Fruit fly (Drosophila melanogaster): ENCODE results near the gene CG43678.

- TF ChIP-seq pan (optimal IDR thresholded peaks at IDR 0.05): no peak
- no peak for TF ChIP-seq usp (GFP tag; optimal IDR thresholded peaks at IDR 0.05)
- TF ChIP-seq Dll (optimal IDR thresholded peaks at IDR 0.05): no peak
- no peak for TF ChIP-seq EcR (GFP tag; optimal IDR thresholded peaks at IDR 0.05)
- TF ChIP-seq CG8478 (optimal IDR thresholded peaks at IDR 0.05): no peak
These were observed 15.6 kb upstream of the CG43678 start, which contains the start of gene Sytbeta for dm6 chr3L:15064877-15065276.
